Worm (Caenorhabditis elegans) whole organism, early embryonic: ENCODE measurements around the gene F55G1.1.

Source experiments
- B0310.2 ChIP-seq: sonication (generic microtip); optimal IDR thresholded peaks from 2 replicates; lab custom pipeline; 2016; ENCODE audit warnings: mild to moderate bottlenecking, missing genetic modification characterization, missing compliant biosample characterization
- F13C5.2 ChIP-seq: sonication (generic microtip); optimal IDR thresholded peaks from 2 replicates; lab custom pipeline; 2017; ENCODE audit warnings: mild to moderate bottlenecking, missing genetic modification characterization, inconsistent platforms, missing compliant biosample characterization
- ama-1 ChIP-seq: fragments of 150-350 bp; optimal IDR thresholded peaks from 2 replicates; lab custom pipeline; 2014
- hmbx-1 ChIP-seq: sonication (generic microtip); optimal IDR thresholded peaks from 2 replicates; lab custom pipeline; 2016; ENCODE audit warnings: mild to moderate bottlenecking, missing genetic modification characterization, missing compliant biosample characterization
- hmg-4 ChIP-seq: fragments of 200-800 bp; sonication (Bioruptor generic); optimal IDR thresholded peaks from 2 replicates; lab custom pipeline; 2018; ENCODE audit warnings: mild to moderate bottlenecking, missing genetic modification characterization, missing compliant biosample characterization
- hnd-1 ChIP-seq: sonication (generic microtip); optimal IDR thresholded peaks from 2 replicates; lab custom pipeline; 2016; ENCODE audit warnings: missing genetic modification characterization, missing compliant biosample characterization
- pes-1 ChIP-seq: fragments of 200-800 bp; sonication (Bioruptor generic); IDR thresholded peaks from 2 replicates; pipeline ENCODE4 v1.3.6; 2022; ENCODE audit warnings: missing genetic modification reagents, missing genetic modification characterization, missing compliant biosample characterization
- scrt-1 ChIP-seq: fragments of 200-800 bp; sonication (Bioruptor generic); IDR thresholded peaks from 2 replicates; pipeline ENCODE4 v1.3.6; 2022; ENCODE audit warnings: missing genetic modification characterization, missing compliant biosample characterization
- sea-1 ChIP-seq: fragments of 200-800 bp; sonication (Bioruptor generic); conservative IDR thresholded peaks from 2 replicates; pipeline ENCODE4 v1.3.6; 2022; ENCODE audit warnings: missing genetic modification characterization, missing compliant biosample characterization

DNA sequence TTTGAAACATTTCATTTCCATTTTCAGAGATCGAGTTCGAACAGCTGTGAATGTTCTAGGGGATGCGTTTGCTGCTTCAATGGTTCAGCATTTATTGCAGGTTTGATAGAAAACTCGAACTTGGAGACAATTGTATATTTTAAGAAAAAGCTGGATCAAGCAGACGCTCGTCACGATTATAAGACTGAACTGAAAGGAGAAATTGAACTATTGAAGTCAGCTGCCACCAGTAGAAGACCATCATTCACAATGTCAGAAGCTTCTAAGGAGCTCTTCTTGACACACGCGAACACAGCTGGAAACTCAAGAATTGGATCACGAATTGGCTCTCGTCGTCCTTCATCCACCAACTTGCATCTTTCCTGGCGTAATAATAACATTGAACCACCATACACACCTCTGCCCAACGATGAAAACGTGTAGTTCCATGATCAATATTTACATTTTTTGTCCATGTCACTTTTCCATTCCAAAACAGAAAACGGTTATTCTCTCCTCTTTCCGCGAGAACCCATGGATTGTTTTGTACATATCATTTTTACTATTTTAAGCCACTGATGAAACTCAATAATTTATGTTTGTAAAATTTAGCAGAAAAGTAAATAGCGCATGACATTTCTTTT lies 14.4 kb downstream of the F55G1.1 start:
- no peak for TF ChIP-seq scrt-1 (GFP tag; lab: Robert Waterston, UW)
- TF ChIP-seq pes-1 (GFP tag; lab: Robert Waterston, UW): no peak
- TF ChIP-seq ama-1 (lab: Kevin White, UChicago): no peak
- TF ChIP-seq hmg-4: no peak
- TF ChIP-seq hmbx-1: no peak
- TF ChIP-seq B0310.2: no peak
- TF ChIP-seq hnd-1 (tag; lab: Kevin White, UChicago): no peak
- TF ChIP-seq sea-1 (GFP tag; lab: Robert Waterston, UW): no peak
- TF ChIP-seq F13C5.2 (tag; lab: Kevin White, UChicago): no peak
